Worm (Caenorhabditis elegans) whole organism, L3 larva: ENCODE measurements around the gene R02F2.4.

Experiments
- ceh-16 ChIP-seq: sonication (generic microtip); optimal IDR thresholded peaks from 2 replicates; lab custom pipeline; 2017; ENCODE audit warnings: missing biosample characterization, missing genetic modification characterization
- ceh-9 ChIP-seq: sonication (generic microtip); optimal IDR thresholded peaks from 2 replicates; lab custom pipeline; 2018; ENCODE audit warnings: missing biosample characterization, missing genetic modification characterization
- egl-5 ChIP-seq: fragments of 150-350 bp; optimal IDR thresholded peaks from 2 replicates; lab custom pipeline; 2017; ENCODE audit warnings: missing biosample characterization, missing genetic modification reagents, missing genetic modification characterization, inconsistent platforms
- elt-1 ChIP-seq: fragments of 150-350 bp; optimal IDR thresholded peaks from 2 replicates; lab custom pipeline; 2014; ENCODE audit warnings: missing biosample characterization, missing genetic modification characterization
- eor-1 ChIP-seq, 2 experiments: fragments of 150-350 bp; optimal IDR thresholded peaks; 2 replicates each; lab custom pipeline; 2014 to 2018; ENCODE audit warnings: missing biosample characterization in 2 of 2, missing genetic modification characterization in 2 of 2
- hmg-11 ChIP-seq: sonication (generic microtip); optimal IDR thresholded peaks from 2 replicates; lab custom pipeline; 2016; ENCODE audit warnings: missing genetic modification characterization, missing compliant biosample characterization
- jun-1 ChIP-seq: fragments of 150-350 bp; optimal IDR thresholded peaks from 2 replicates; lab custom pipeline; 2014; ENCODE audit warnings: missing biosample characterization, missing genetic modification reagents, missing genetic modification characterization
- lin-15B ChIP-seq: fragments of 150-350 bp; optimal IDR thresholded peaks from 2 replicates; lab custom pipeline; 2014; ENCODE audit warnings: missing biosample characterization, missing genetic modification characterization
- lsy-12 ChIP-seq: sonication (generic microtip); optimal IDR thresholded peaks from 2 replicates; lab custom pipeline; 2016; ENCODE audit warnings: mild to moderate bottlenecking, missing genetic modification characterization, missing compliant biosample characterization
- mdl-1 ChIP-seq: fragments of 150-350 bp; optimal IDR thresholded peaks from 2 replicates; lab custom pipeline; 2014; ENCODE audit warnings: missing biosample characterization, missing genetic modification characterization
- nfya-1 ChIP-seq: sonication (generic microtip); optimal IDR thresholded peaks from 2 replicates; lab custom pipeline; 2017; ENCODE audit warnings: missing genetic modification characterization, mild to moderate bottlenecking, missing compliant biosample characterization, antibody characterized with exemption, moderate library complexity; ENCODE audit not compliant: insufficient read depth
- nhr-11 ChIP-seq: fragments of 150-350 bp; optimal IDR thresholded peaks from 2 replicates; lab custom pipeline; 2014; ENCODE audit warnings: missing biosample characterization, missing genetic modification characterization
- nhr-12 ChIP-seq: fragments of 150-350 bp; optimal IDR thresholded peaks from 2 replicates; lab custom pipeline; 2014; ENCODE audit warnings: missing biosample characterization, missing genetic modification characterization
- nhr-25 ChIP-seq: sonication (generic microtip); optimal IDR thresholded peaks from 2 replicates; lab custom pipeline; 2017; ENCODE audit warnings: missing biosample characterization, missing genetic modification characterization
- nhr-28 ChIP-seq: fragments of 150-350 bp; optimal IDR thresholded peaks from 2 replicates; lab custom pipeline; 2014; ENCODE audit warnings: missing biosample characterization, missing genetic modification characterization
- nhr-67 ChIP-seq: fragments of 150-350 bp; optimal IDR thresholded peaks from 2 replicates; lab custom pipeline; 2014; ENCODE audit warnings: missing biosample characterization, missing genetic modification characterization
- skn-1 ChIP-seq: fragments of 150-350 bp; optimal IDR thresholded peaks from 2 replicates; lab custom pipeline; 2014; ENCODE audit warnings: missing biosample characterization, missing genetic modification characterization
- unc-39 ChIP-seq: sonication (generic microtip); optimal IDR thresholded peaks from 4 replicates; lab custom pipeline; 2017; ENCODE audit warnings: missing biosample characterization, missing genetic modification characterization
- unc-62 ChIP-seq: fragments of 150-350 bp; sonication (generic microtip); optimal IDR thresholded peaks from 4 replicates; lab custom pipeline; 2014; ENCODE audit warnings: missing biosample characterization, missing genetic modification reagents, missing genetic modification characterization
- ztf-4 ChIP-seq: fragments of 150-350 bp; optimal IDR thresholded peaks from 2 replicates; lab custom pipeline; 2014; ENCODE audit warnings: missing biosample characterization, missing genetic modification characterization

R02F2.4 gene

DNA sequence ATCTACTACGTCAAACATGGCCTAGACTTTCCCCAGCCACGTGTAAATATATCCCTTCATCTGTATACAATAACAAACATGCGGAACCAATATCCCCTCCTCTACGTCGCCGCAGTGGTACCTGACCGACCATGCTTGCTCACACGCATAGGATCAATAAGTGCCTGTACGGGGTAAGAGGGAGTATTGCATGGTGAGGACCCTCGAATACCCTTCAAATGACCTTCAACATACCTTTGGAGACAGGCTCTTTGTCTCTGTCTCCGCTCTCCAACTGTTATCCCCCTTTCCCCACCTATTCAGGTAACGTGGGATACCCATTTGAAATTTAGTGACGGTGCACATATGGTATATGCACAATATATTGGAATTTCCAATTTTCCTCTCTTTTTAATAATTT lies 41.9 kb downstream of the R02F2.4 start, which contains the start of gene dex-1:
Gene dex-1, plus strand, starts transcription at position 132 of the 400 bp plus-strand sequence.
- TF ChIP-seq eor-1 (tag; optimal IDR thresholded peaks at IDR 0.05; lab: Kevin White, UChicago) (no peak), nhr-28 (tag; lab: Kevin White, UChicago) (no peak), unc-62 (GFP tag; lab: Kevin White, UChicago) (no peak), lsy-12 (no peak), skn-1 (tag; lab: Kevin White, UChicago) (no peak), lin-15B (tag; lab: Kevin White, UChicago) (no peak), ceh-9 (no peak), unc-39 (no peak), mdl-1 (no peak), nfya-1 (tag; lab: Kevin White, UChicago) (no peak), ztf-4 (tag; lab: Kevin White, UChicago) (no peak), nhr-11 (tag; lab: Kevin White, UChicago) (no peak), elt-1 (tag; lab: Kevin White, UChicago) (no peak), nhr-25 (tag; lab: Kevin White, UChicago) (no peak), hmg-11 (tag; lab: Kevin White, UChicago) (no peak), nhr-12 (tag; lab: Kevin White, UChicago) (no peak), ceh-16 (tag; lab: Kevin White, UChicago) (no peak), nhr-67 (no peak), egl-5 (tag; lab: Kevin White, UChicago) (no peak), jun-1 (no peak)
